Worm (Caenorhabditis elegans) whole organism, L4 larva: ENCODE measurements around the gene K02A6.4.
A peak's percentile ranks its signal among the peaks of the same experiment; 100 is the strongest.

Source experiments
- D1046.2 ChIP-seq: fragments of 200-800 bp; sonication (Bioruptor generic); IDR thresholded peaks from 2 replicates; pipeline ENCODE4 v1.3.6; 2022; ENCODE audit warnings: missing genetic modification characterization, missing compliant biosample characterization
- ZK546.5 ChIP-seq, 2 experiments: sonication (generic microtip); optimal IDR thresholded peaks; 2 replicates each; lab custom pipeline; 2017; ENCODE audit warnings: missing biosample characterization in 2 of 2, missing genetic modification characterization in 2 of 2
- aha-1 ChIP-seq: fragments of 150-350 bp; peaks from one replicate; lab custom pipeline; 2014; ENCODE audit warnings: missing biosample characterization, missing genetic modification characterization
- aly-2 ChIP-seq: sonication (generic microtip); optimal IDR thresholded peaks from 2 replicates; lab custom pipeline; 2018; ENCODE audit warnings: missing biosample characterization, missing genetic modification characterization
- ceh-20 ChIP-seq: fragments of 200-800 bp; sonication (Bioruptor generic); IDR thresholded peaks from 2 replicates; pipeline ENCODE4 v1.3.6; 2022; ENCODE audit warnings: missing genetic modification reagents, missing genetic modification characterization, missing compliant biosample characterization
- ces-1 ChIP-seq: fragments of 150-350 bp; sonication (generic microtip); optimal IDR thresholded peaks from 4 replicates; lab custom pipeline; 2014; ENCODE audit warnings: missing biosample characterization, missing genetic modification reagents, missing genetic modification characterization
- daf-12 ChIP-seq: fragments of 150-350 bp; optimal IDR thresholded peaks from 2 replicates; lab custom pipeline; 2014; ENCODE audit warnings: missing biosample characterization, missing genetic modification reagents, missing genetic modification characterization
- dmd-6 ChIP-seq: fragments of 200-800 bp; sonication (Bioruptor generic); IDR thresholded peaks from 2 replicates; pipeline ENCODE4 v1.3.6; 2022; ENCODE audit warnings: missing genetic modification reagents, missing genetic modification characterization, missing compliant biosample characterization
- dmd-9 ChIP-seq: fragments of 200-800 bp; sonication (Bioruptor generic); IDR thresholded peaks from 2 replicates; pipeline ENCODE4 v1.3.6; 2022; ENCODE audit warnings: missing genetic modification reagents, missing genetic modification characterization, missing compliant biosample characterization
- dve-1 ChIP-seq: sonication (generic microtip); optimal IDR thresholded peaks from 2 replicates; lab custom pipeline; 2017; ENCODE audit warnings: antibody characterized with exemption, mild to moderate bottlenecking, missing genetic modification characterization, missing compliant biosample characterization; ENCODE audit not compliant: insufficient read depth
- fos-1 ChIP-seq: fragments of 150-350 bp; optimal IDR thresholded peaks from 2 replicates; lab custom pipeline; 2014; ENCODE audit warnings: missing biosample characterization, missing genetic modification characterization
- hif-1 ChIP-seq, 2 experiments: sonication (generic microtip); optimal IDR thresholded peaks; 2 replicates each; lab custom pipeline; 2016 to 2017; ENCODE audit warnings: missing compliant biosample characterization in 2 of 2, missing genetic modification characterization in 2 of 2, missing genetic modification reagents in 2 of 2, missing genotype in 2 of 2, mild to moderate bottlenecking in 1 of 2
- hlh-11 ChIP-seq: fragments of 200-800 bp; sonication (Bioruptor generic); optimal IDR thresholded peaks from 2 replicates; lab custom pipeline; 2018; ENCODE audit warnings: mild to moderate bottlenecking, missing genetic modification characterization, missing compliant biosample characterization
- hlh-30 ChIP-seq: sonication (generic microtip); optimal IDR thresholded peaks from 2 replicates; lab custom pipeline; 2017; ENCODE audit warnings: antibody characterized with exemption, mild to moderate bottlenecking, missing genetic modification characterization, missing compliant biosample characterization; ENCODE audit not compliant: insufficient read depth
- jun-1 ChIP-seq: fragments of 150-350 bp; optimal IDR thresholded peaks from 2 replicates; lab custom pipeline; 2014; ENCODE audit warnings: missing biosample characterization, missing genetic modification reagents, missing genetic modification characterization
- lim-7 ChIP-seq: fragments of 200-800 bp; sonication (Bioruptor generic); IDR thresholded peaks from 2 replicates; pipeline ENCODE4 v1.3.6; 2022; ENCODE audit warnings: missing genetic modification characterization, missing compliant biosample characterization
- lin-1 ChIP-seq: fragments of 200-800 bp; sonication (Bioruptor generic); IDR thresholded peaks from 2 replicates; pipeline ENCODE4 v1.3.6; 2022; ENCODE audit warnings: missing genetic modification reagents, missing genetic modification characterization, missing compliant biosample characterization
- lin-38 ChIP-seq: fragments of 200-800 bp; sonication (Bioruptor generic); IDR thresholded peaks from 2 replicates; pipeline ENCODE4 v1.3.6; 2022; ENCODE audit warnings: missing genetic modification reagents, missing genetic modification characterization, missing compliant biosample characterization
- lir-3 ChIP-seq: sonication (generic microtip); optimal IDR thresholded peaks from 2 replicates; lab custom pipeline; 2016; ENCODE audit warnings: mild to moderate bottlenecking, missing genetic modification characterization, missing compliant biosample characterization
- lsy-2 ChIP-seq, 2 experiments: fragments of 150-350 bp in 1 of 2; sonication (generic microtip) in 1 of 2; optimal IDR thresholded peaks; 2 replicates each; lab custom pipeline; 2014 to 2017; ENCODE audit warnings: missing biosample characterization in 2 of 2, missing genetic modification characterization in 2 of 2
- mdl-1 ChIP-seq, 2 experiments: fragments of 150-350 bp in 1 of 2; sonication (generic microtip) in 1 of 2; optimal IDR thresholded peaks; 2 replicates each; lab custom pipeline; 2014 to 2017; ENCODE audit warnings: missing biosample characterization in 2 of 2, missing genetic modification characterization in 2 of 2
- mdt-29 ChIP-seq: fragments of 200-800 bp; sonication (Bioruptor generic); IDR thresholded peaks from 2 replicates; pipeline ENCODE4 v1.3.6; 2022; ENCODE audit warnings: missing genetic modification reagents, missing genetic modification characterization, missing compliant biosample characterization
- mep-1 ChIP-seq: fragments of 150-350 bp; sonication (generic microtip); optimal IDR thresholded peaks from 3 replicates; lab custom pipeline; 2014; ENCODE audit warnings: missing biosample characterization, missing genetic modification characterization
- mxl-3 ChIP-seq: fragments of 200-800 bp; sonication (Bioruptor generic); optimal IDR thresholded peaks from 2 replicates; lab custom pipeline; 2018; ENCODE audit warnings: mild to moderate bottlenecking, missing genetic modification characterization, missing compliant biosample characterization
- nhr-28 ChIP-seq: fragments of 150-350 bp; optimal IDR thresholded peaks from 2 replicates; lab custom pipeline; 2014; ENCODE audit warnings: missing biosample characterization, missing genetic modification characterization
- nhr-41 ChIP-seq: fragments of 200-800 bp; sonication (Bioruptor generic); IDR thresholded peaks from 2 replicates; pipeline ENCODE4 v1.3.6; 2022; ENCODE audit warnings: missing genetic modification reagents, missing genetic modification characterization, missing compliant biosample characterization
- nhr-48 ChIP-seq: sonication (generic microtip); optimal IDR thresholded peaks from 2 replicates; lab custom pipeline; 2016; ENCODE audit warnings: mild to moderate bottlenecking, missing genetic modification characterization, missing compliant biosample characterization
- nhr-76 ChIP-seq: fragments of 150-350 bp; optimal IDR thresholded peaks from 2 replicates; lab custom pipeline; 2014; ENCODE audit warnings: missing biosample characterization, missing genetic modification characterization
- nhr-77 ChIP-seq: fragments of 150-350 bp; optimal IDR thresholded peaks from 2 replicates; lab custom pipeline; 2014; ENCODE audit warnings: missing biosample characterization, missing genetic modification characterization
- pha-4 ChIP-seq, 2 experiments: fragments of 150-350 bp in 1 of 2; fragments of 200-800 bp in 1 of 2; sonication (Bioruptor generic) in 1 of 2; IDR thresholded peaks in 1 of 2; optimal IDR thresholded peaks in 1 of 2; 2 replicates each; pipeline versions ENCODE4 v1.3.6 to Lab custom; 2014 to 2022; ENCODE audit warnings: missing genetic modification characterization in 2 of 2, missing genetic modification reagents in 2 of 2, missing biosample characterization in 1 of 2, missing compliant biosample characterization in 1 of 2
- php-3 ChIP-seq: fragments of 200-800 bp; sonication (Bioruptor generic); IDR thresholded peaks from 2 replicates; pipeline ENCODE4 v1.3.6; 2022; ENCODE audit warnings: missing genetic modification reagents, missing genetic modification characterization, missing compliant biosample characterization
- pqm-1 ChIP-seq: sonication (generic microtip); optimal IDR thresholded peaks from 2 replicates; lab custom pipeline; 2017; ENCODE audit warnings: missing biosample characterization, missing genetic modification characterization
- spr-1 ChIP-seq: sonication (generic microtip); optimal IDR thresholded peaks from 2 replicates; lab custom pipeline; 2016; ENCODE audit warnings: mild to moderate bottlenecking, missing genetic modification characterization, missing compliant biosample characterization
- tag-97 ChIP-seq: fragments of 200-800 bp; sonication (Bioruptor generic); IDR thresholded peaks from 2 replicates; pipeline ENCODE4 v1.3.6; 2022; ENCODE audit warnings: missing genetic modification characterization, missing compliant biosample characterization
- tra-1 ChIP-seq: fragments of 200-800 bp; sonication (Bioruptor generic); IDR thresholded peaks from 2 replicates; pipeline ENCODE4 v1.3.6; 2022; ENCODE audit warnings: missing genetic modification reagents, missing genetic modification characterization, missing compliant biosample characterization
- unc-130 ChIP-seq: sonication (generic microtip); optimal IDR thresholded peaks from 2 replicates; lab custom pipeline; 2016; ENCODE audit warnings: missing genetic modification reagents, missing genetic modification characterization, missing compliant biosample characterization
- unc-39 ChIP-seq: sonication (generic microtip); optimal IDR thresholded peaks from 2 replicates; lab custom pipeline; 2017; ENCODE audit warnings: missing biosample characterization, missing genetic modification characterization
- unc-62 ChIP-seq, 3 experiments: fragments of 150-350 bp in 1 of 3; sonication (generic microtip); optimal IDR thresholded peaks in 2 of 3; peaks in 1 of 3; 1 replicate in 1 of 3; 2 replicates in 2 of 3; lab custom pipeline; 2014 to 2017; ENCODE audit warnings: missing biosample characterization in 3 of 3, missing genetic modification characterization in 3 of 3, missing genetic modification reagents in 3 of 3, missing genotype in 1 of 3
- zfp-2 ChIP-seq: sonication (generic microtip); optimal IDR thresholded peaks from 2 replicates; lab custom pipeline; 2016; ENCODE audit warnings: mild to moderate bottlenecking, missing genetic modification characterization, missing compliant biosample characterization

The K02A6.4 gene

ce11 chrX:8224916-8225315 is 6.4 kb upstream of the K02A6.4 start, which contains the start of gene K02A6.2:
Gene K02A6.2, minus strand, starts transcription at chrX:8225016.
- TF ChIP-seq dmd-9 (GFP tag; lab: Robert Waterston, UW) (no peak), pha-4 (GFP tag; IDR thresholded peaks at IDR 0.05; lab: Robert Waterston, UW) (no peak), pha-4 (tag; optimal IDR thresholded peaks at IDR 0.05; lab: Kevin White, UChicago) (no peak), fos-1 (tag; lab: Kevin White, UChicago) (no peak), jun-1 (tag; lab: Kevin White, UChicago) (no peak), lin-38 (GFP tag; lab: Robert Waterston, UW) (no peak), mxl-3 (GFP tag; lab: Kevin White, UChicago) (no peak), ceh-20 (GFP tag; lab: Robert Waterston, UW) (no peak), D1046.2 (no peak), tag-97 (GFP tag; lab: Robert Waterston, UW) (no peak), lsy-2 (tag; optimal IDR thresholded peaks at IDR 0.05; lab: Kevin White, UChicago) (no peak), lim-7 (GFP tag; lab: Robert Waterston, UW) (no peak)

ce11 chrX:8219428-8219827 is 875 bp upstream of the K02A6.4 start, which contains the start of gene K02A6.1:
Gene K02A6.1, plus strand, starts transcription at chrX:8219728.
- TF ChIP-seq aly-2 (tag; lab: Kevin White, UChicago) (no peak), hif-1 (tag; optimal IDR thresholded peaks at IDR 0.05; lab: Kevin White, UChicago) (no peak), spr-1 (tag; lab: Kevin White, UChicago) (no peak), lir-3 (tag; lab: Kevin White, UChicago) (no peak)

ce11 chrX:8216957-8217356 is 1.6 kb downstream of the K02A6.4 start:
- TF ChIP-seq aha-1 (tag; lab: Kevin White, UChicago) (peak; percentile 42), unc-62 (GFP tag; optimal IDR thresholded peaks at IDR 0.05 in 1 of 2; lab: Kevin White, UChicago) (peak in 1 of 2 experiments; percentile 90), unc-62 (tag; optimal IDR thresholded peaks at IDR 0.05; lab: Kevin White, UChicago) (no peak), nhr-77 (tag; lab: Kevin White, UChicago) (no peak)

- TF ChIP-seq tra-1 (GFP tag; lab: Robert Waterston, UW), result no peak
- TF ChIP-seq aha-1 (tag; lab: Kevin White, UChicago), result peak; percentile 91
These were observed 4.0 kb downstream of the K02A6.4 start, which contains the start of gene C47D2.1 for ce11 chrX:8214424-8215115. Gene C47D2.1, plus strand, starts transcription at chrX:8215065.

- TF ChIP-seq nhr-77 (tag; lab: Kevin White, UChicago) (peak; percentile 54), hif-1 (tag; optimal IDR thresholded peaks at IDR 0.05; lab: Kevin White, UChicago) (no peak), mxl-3 (GFP tag; lab: Kevin White, UChicago) (peak; percentile 73), mdt-29 (GFP tag; lab: Robert Waterston, UW) (peak; percentile 78), lin-1 (peak; percentile 61; the same call in 1 of the 2 replicates), unc-62 (GFP tag; optimal IDR thresholded peaks at IDR 0.05 in 1 of 2; lab: Kevin White, UChicago) (peak in 1 of 2 experiments; percentile 47), unc-62 (tag; optimal IDR thresholded peaks at IDR 0.05; lab: Kevin White, UChicago) (no peak), ZK546.5 (tag; optimal IDR thresholded peaks at IDR 0.05; lab: Kevin White, UChicago) (no peak), mdl-1 (tag; optimal IDR thresholded peaks at IDR 0.05; lab: Kevin White, UChicago) (peak in 1 of 2 experiments; percentile 67), nhr-76 (tag; lab: Kevin White, UChicago) (no peak), dmd-6 (peak; percentile 53; the same call in 1 of the 2 replicates), unc-130 (GFP tag; lab: Kevin White, UChicago) (no peak), nhr-41 (GFP tag; lab: Robert Waterston, UW) (0 out of 2 replicates have a peak, but pooled peaks have one; percentile 6), mep-1 (tag; lab: Kevin White, UChicago) (peak; percentile 54), pqm-1 (tag; lab: Kevin White, UChicago) (peak; percentile 36), php-3 (peak; percentile 97), ces-1 (no peak), hlh-30 (tag; lab: Kevin White, UChicago) (peak; percentile 64), dve-1 (tag; lab: Kevin White, UChicago) (peak; percentile 75), lsy-2 (tag; optimal IDR thresholded peaks at IDR 0.05; lab: Kevin White, UChicago) (peak in 1 of 2 experiments; percentile 45), unc-39 (tag; lab: Kevin White, UChicago) (no peak), ceh-20 (GFP tag; lab: Robert Waterston, UW) (peak; percentile 73), daf-12 (tag; lab: Kevin White, UChicago) (no peak), nhr-28 (tag; lab: Kevin White, UChicago) (peak; percentile 53), hlh-11 (tag; lab: Kevin White, UChicago) (peak; percentile 71), zfp-2 (tag; lab: Kevin White, UChicago) (no peak), nhr-48 (peak; percentile 47)
These were observed 7.6 kb downstream of the K02A6.4 start, which contains the start of gene cdd-1 for ce11 chrX:8210999-8211398. Gene cdd-1, minus strand, starts transcription at chrX:8211149.
